Fruit fly (Drosophila melanogaster) S2 (cell line): ENCODE measurements around the gene CG42367.

Experiments
- CG8478 ChIP-seq: fragments of >200 bp; optimal IDR thresholded peaks from 2 replicates; lab custom pipeline; 2018
- CTCF ChIP-seq, 2 experiments: fragments of >200 bp; optimal IDR thresholded peaks; 2 replicates each; lab custom pipeline; 2018

The CG42367 gene

dm6 chr2L:9947265-9947664, 16.9 kb downstream of the CG42367 start, which contains the start of gene CG5853:
Gene CG5853 (minus strand): TSS chr2L:9947648.
- TF ChIP-seq CTCF (optimal IDR thresholded peaks at IDR 0.05; lab: Kevin White, UChicago) = no peak
- no peak for TF ChIP-seq CG8478 (lab: Kevin White, UChicago)

- TF ChIP-seq CTCF (optimal IDR thresholded peaks at IDR 0.05; lab: Kevin White, UChicago) = no peak
- no peak for TF ChIP-seq CG8478 (lab: Kevin White, UChicago)
Measured at dm6 chr2L:9947738-9948519, 17.5 kb downstream of the CG42367 start.

- TF ChIP-seq CG8478 (lab: Kevin White, UChicago) (no peak), CTCF (optimal IDR thresholded peaks at IDR 0.05; lab: Kevin White, UChicago) (no peak)
Measured at dm6 chr2L:9948520-9948858, 18.1 kb downstream of the CG42367 start.

- TF ChIP-seq CG8478 (lab: Kevin White, UChicago) = no peak
- TF ChIP-seq CTCF (optimal IDR thresholded peaks at IDR 0.05; lab: Kevin White, UChicago) = no peak
Measured at dm6 chr2L:9949178-9950062, 19.0 kb downstream of the CG42367 start.

- TF ChIP-seq CTCF (optimal IDR thresholded peaks at IDR 0.05; lab: Kevin White, UChicago) = no peak
- no peak for TF ChIP-seq CG8478 (lab: Kevin White, UChicago)
Measured at dm6 chr2L:9954119-9954518, 23.7 kb downstream of the CG42367 start, which contains the start of the genes CG13126 and CG4709. Gene CG13126 (minus strand): TSS chr2L:9954181. Gene CG4709 (plus strand): TSS chr2L:9954325.

- TF ChIP-seq CTCF (optimal IDR thresholded peaks at IDR 0.05; lab: Kevin White, UChicago) (no peak), CG8478 (lab: Kevin White, UChicago) (no peak)
Measured at dm6 chr2L:9954696-9955095, 24.3 kb downstream of the CG42367 start.

dm6 chr2L:9956993-9957652, 26.7 kb downstream of the CG42367 start, which contains the start of the genes CG4658 and CG5846:
Gene CG4658 (plus strand): TSS chr2L:9957132.
Gene CG5846 (minus strand): TSS chr2L:9957237.
- TF ChIP-seq CTCF (optimal IDR thresholded peaks at IDR 0.05; lab: Kevin White, UChicago) (no peak), CG8478 (lab: Kevin White, UChicago) (no peak)

dm6 chr2L:9960758-9961157, 30.4 kb downstream of the CG42367 start:
- TF ChIP-seq CTCF (optimal IDR thresholded peaks at IDR 0.05; lab: Kevin White, UChicago) = no peak
- no peak for TF ChIP-seq CG8478 (lab: Kevin White, UChicago)

dm6 chr2L:9963603-9964042, 33.2 kb downstream of the CG42367 start, which contains the start of gene CG5850:
Gene CG5850 (minus strand): TSS chr2L:9963949.
- TF ChIP-seq CTCF (optimal IDR thresholded peaks at IDR 0.05; lab: Kevin White, UChicago) (no peak), CG8478 (lab: Kevin White, UChicago) (no peak)

dm6 chr2L:9966983-9967737, 36.8 kb downstream of the CG42367 start, which contains the start of the genes Dref and RpL13:
Gene Dref (minus strand): TSS chr2L:9967229.
Gene RpL13 (plus strand): TSS chr2L:9967313.
- TF ChIP-seq CTCF (optimal IDR thresholded peaks at IDR 0.05; lab: Kevin White, UChicago) = no peak
- no peak for TF ChIP-seq CG8478 (lab: Kevin White, UChicago)

dm6 chr2L:9968201-9968727, 37.9 kb downstream of the CG42367 start:
- TF ChIP-seq CG8478 (lab: Kevin White, UChicago) (no peak), CTCF (optimal IDR thresholded peaks at IDR 0.05; lab: Kevin White, UChicago) (no peak)

dm6 chr2L:9972624-9973023, 42.2 kb downstream of the CG42367 start:
- no peak for TF ChIP-seq CTCF (optimal IDR thresholded peaks at IDR 0.05; lab: Kevin White, UChicago)
- TF ChIP-seq CG8478 (lab: Kevin White, UChicago) = no peak
